Fruit fly (Drosophila melanogaster): ENCODE data around the gene CG8004.

dm6 chr3L:19955699-19956098 is 27.4 kb upstream of the CG8004 start, which contains the start of gene CG42263:
- TF ChIP-seq topi (GFP tag; optimal IDR thresholded peaks at IDR 0.05) (no peak), CG4318 (GFP tag; optimal IDR thresholded peaks at IDR 0.05) (no peak), CG6854 (GFP tag; optimal IDR thresholded peaks at IDR 0.05) (no peak), Eip93F (GFP tag; optimal IDR thresholded peaks at IDR 0.05) (no peak), CG6808 (GFP tag; optimal IDR thresholded peaks at IDR 0.05) (no peak), CG16779 (tag; optimal IDR thresholded peaks at IDR 0.05) (no peak), CG11902 (GFP tag; optimal IDR thresholded peaks at IDR 0.05) (no peak), Sox102F (GFP tag; optimal IDR thresholded peaks at IDR 0.05) (no peak), CG6276 (GFP tag; optimal IDR thresholded peaks at IDR 0.05) (no peak), CG34406 (GFP tag; optimal IDR thresholded peaks at IDR 0.05) (no peak), CG11294 (GFP tag; IDR thresholded peaks at IDR 0.05) (no peak), CG6792 (GFP tag; optimal IDR thresholded peaks at IDR 0.05) (no peak), CG8319 (GFP tag; optimal IDR thresholded peaks at IDR 0.05) (no peak), spab (GFP tag; optimal IDR thresholded peaks at IDR 0.05) (no peak)
